Fruit fly (Drosophila melanogaster) whole organism, prepupa: ENCODE data around the gene CG31999.

ENCODE experiments used
- CG6808 ChIP-seq: fragments of 200-800 bp; sonication (Bioruptor generic); optimal IDR thresholded peaks from 3 replicates; lab custom pipeline; 2017; ENCODE audit warnings: missing biosample characterization, missing genetic modification characterization, mild to moderate bottlenecking, moderate library complexity, missing genetic modification reagents
- Eip75B ChIP-seq: fragments of 200-800 bp; sonication (Bioruptor generic); optimal IDR thresholded peaks from 3 replicates; lab custom pipeline; 2016; ENCODE audit warnings: missing biosample characterization, missing genetic modification characterization
- Ets96B ChIP-seq: fragments of 200-800 bp; optimal IDR thresholded peaks from 2 replicates; lab custom pipeline; 2019; ENCODE audit warnings: missing biosample characterization, mild to moderate bottlenecking, missing genetic modification characterization, moderate library complexity
- Hr39 ChIP-seq: fragments of 200-800 bp; sonication (Bioruptor generic); optimal IDR thresholded peaks from 2 replicates; lab custom pipeline; 2016; ENCODE audit warnings: missing biosample characterization, missing genetic modification characterization
- dac ChIP-seq: fragments of 200-800 bp; sonication (Bioruptor generic); optimal IDR thresholded peaks from 2 replicates; lab custom pipeline; 2017; ENCODE audit warnings: missing biosample characterization, mild to moderate bottlenecking, missing genetic modification characterization
- eg ChIP-seq: fragments of 200-800 bp; sonication (Bioruptor generic); IDR thresholded peaks from 3 replicates; pipeline ENCODE4 v1.3.6; 2022; ENCODE audit warnings: missing biosample characterization, missing genetic modification characterization
- vri ChIP-seq: fragments of 200-800 bp; sonication (Bioruptor generic); optimal IDR thresholded peaks from 3 replicates; lab custom pipeline; 2016; ENCODE audit warnings: missing biosample characterization, mild to moderate bottlenecking, missing genetic modification characterization

- no peak for TF ChIP-seq Hr39
- TF ChIP-seq Ets96B = no peak
- no peak for TF ChIP-seq vri (GFP tag; lab: Kevin White, UChicago)
- no peak for TF ChIP-seq Eip75B
- no peak for TF ChIP-seq dac (GFP tag; lab: Kevin White, UChicago)
- TF ChIP-seq eg (GFP tag; lab: Robert Waterston, UW) = no peak
- no peak for TF ChIP-seq CG6808
Measured at dm6 chr4:179920-180261, 47.7 kb downstream of the CG31999 start.
